Fruit fly (Drosophila melanogaster) whole organism, embryonic: ENCODE data around the gene CG13801.
A peak's percentile ranks its signal among the peaks of the same experiment; 100 is the strongest.

Experiments used
- Bgb ChIP-seq: fragments of 200-800 bp; sonication (Bioruptor generic); IDR thresholded peaks from 2 replicates; pipeline ENCODE4 v1.3.6; 2022; ENCODE audit warnings: missing biosample characterization, missing genetic modification characterization; ENCODE audit not compliant: partially characterized antibody
- CG10147 ChIP-seq: fragments of 200-800 bp; sonication (Bioruptor generic); optimal IDR thresholded peaks from 2 replicates; lab custom pipeline; 2019; ENCODE audit warnings: missing biosample characterization, mild to moderate bottlenecking, missing genetic modification characterization, moderate library complexity
- CG10462 ChIP-seq: fragments of 200-800 bp; sonication (Bioruptor generic); optimal IDR thresholded peaks from 2 replicates; lab custom pipeline; 2016; ENCODE audit warnings: missing biosample characterization, missing genetic modification characterization
- CG11398 ChIP-seq: fragments of 200-800 bp; sonication (Bioruptor generic); optimal IDR thresholded peaks from 2 replicates; lab custom pipeline; 2016; ENCODE audit warnings: missing biosample characterization, missing genetic modification characterization
- CG11504 ChIP-seq: fragments of 200-800 bp; sonication (Bioruptor generic); optimal IDR thresholded peaks from 3 replicates; lab custom pipeline; 2019; ENCODE audit warnings: missing biosample characterization, mild to moderate bottlenecking, missing genetic modification characterization, moderate library complexity
- CG11696 ChIP-seq: fragments of 200-800 bp; sonication (Bioruptor generic); IDR thresholded peaks from 2 replicates; pipeline ENCODE4 v1.3.6; 2022; ENCODE audit warnings: missing biosample characterization, missing genetic modification characterization
- CG12299 ChIP-seq: fragments of 200-800 bp; sonication (Bioruptor generic); optimal IDR thresholded peaks from 2 replicates; lab custom pipeline; 2018; ENCODE audit warnings: missing biosample characterization, mild to moderate bottlenecking, missing genetic modification characterization
- CG12769 ChIP-seq: fragments of 200-800 bp; sonication (Bioruptor generic); optimal IDR thresholded peaks from 2 replicates; lab custom pipeline; 2019; ENCODE audit warnings: missing biosample characterization, mild to moderate bottlenecking, missing genetic modification characterization, moderate library complexity
- CG15601 ChIP-seq: fragments of 200-800 bp; sonication (Bioruptor generic); optimal IDR thresholded peaks from 3 replicates; lab custom pipeline; 2019; ENCODE audit warnings: missing biosample characterization, mild to moderate bottlenecking, missing genetic modification characterization, moderate library complexity
- CG17359 ChIP-seq: fragments of 200-800 bp; sonication (Bioruptor generic); optimal IDR thresholded peaks from 3 replicates; lab custom pipeline; 2018; ENCODE audit warnings: missing biosample characterization, mild to moderate bottlenecking, missing genetic modification characterization, moderate library complexity
- CG2678 ChIP-seq: fragments of 200-800 bp; sonication (Bioruptor generic); optimal IDR thresholded peaks from 3 replicates; lab custom pipeline; 2019; ENCODE audit warnings: missing biosample characterization, mild to moderate bottlenecking, missing genetic modification characterization, moderate library complexity
- CG4730 ChIP-seq: fragments of 200-800 bp; sonication (Bioruptor generic); IDR thresholded peaks from 2 replicates; pipeline ENCODE4 v1.3.6; 2022; ENCODE audit warnings: missing biosample characterization, missing genetic modification characterization
- CG5180 ChIP-seq: fragments of 200-800 bp; sonication (Bioruptor generic); optimal IDR thresholded peaks from 3 replicates; lab custom pipeline; 2017; ENCODE audit warnings: missing biosample characterization, missing genetic modification characterization, mild to moderate bottlenecking, moderate library complexity, missing genetic modification reagents
- CG8924 ChIP-seq: fragments of 200-800 bp; optimal IDR thresholded peaks from 3 replicates; lab custom pipeline; 2019; ENCODE audit warnings: missing biosample characterization, mild to moderate bottlenecking, missing genetic modification characterization, moderate library complexity
- D19A ChIP-seq: fragments of 200-800 bp; optimal IDR thresholded peaks from 3 replicates; lab custom pipeline; 2019; ENCODE audit warnings: missing biosample characterization, mild to moderate bottlenecking, missing genetic modification characterization, moderate library complexity
- Dll ChIP-seq: fragments of 200-800 bp; sonication (Bioruptor generic); IDR thresholded peaks from 4 replicates; pipeline ENCODE4 v1.3.6; 2022; ENCODE audit warnings: missing biosample characterization, missing genetic modification characterization; ENCODE audit not compliant: partially characterized antibody
- Fer1 ChIP-seq: fragments of 200-800 bp; sonication (Bioruptor generic); optimal IDR thresholded peaks from 2 replicates; lab custom pipeline; 2017; ENCODE audit warnings: missing biosample characterization, mild to moderate bottlenecking, missing genetic modification characterization
- Hey ChIP-seq: fragments of 200-800 bp; sonication (Bioruptor generic); optimal IDR thresholded peaks from 3 replicates; lab custom pipeline; 2018; ENCODE audit warnings: missing biosample characterization, mild to moderate bottlenecking, missing genetic modification characterization
- Hmr ChIP-seq: fragments of 200-800 bp; sonication (Bioruptor generic); optimal IDR thresholded peaks from 3 replicates; lab custom pipeline; 2017; ENCODE audit warnings: mild to moderate bottlenecking, missing biosample characterization, missing genetic modification reagents, missing genetic modification characterization
- Hr78 ChIP-seq, 2 experiments: fragments of 200-800 bp in 1 of 2; fragments of >200 bp in 1 of 2; sonication (Bioruptor generic) in 1 of 2; optimal IDR thresholded peaks; 2 replicates each; lab custom pipeline; 2017 to 2019; ENCODE audit warnings: missing biosample characterization in 2 of 2, missing genetic modification characterization in 2 of 2, mild to moderate bottlenecking in 1 of 2, moderate library complexity in 1 of 2
- Jarid2 ChIP-seq: fragments of 200-800 bp; sonication (Bioruptor generic); optimal IDR thresholded peaks from 3 replicates; lab custom pipeline; 2017; ENCODE audit warnings: mild to moderate bottlenecking, missing biosample characterization, missing genetic modification reagents, missing genetic modification characterization
- MTF-1 ChIP-seq: fragments of 200-800 bp; sonication (Bioruptor generic); optimal IDR thresholded peaks from 2 replicates; lab custom pipeline; 2018; ENCODE audit warnings: missing biosample characterization, mild to moderate bottlenecking, missing genetic modification characterization, borderline replicate concordance
- Med ChIP-seq: fragments of 200-800 bp; sonication (Bioruptor generic); peaks from one replicate; lab custom pipeline; 2016; ENCODE audit warnings: missing biosample characterization, missing genetic modification characterization, mild to moderate bottlenecking, inconsistent platforms, moderate library complexity
- Nf-YC ChIP-seq: fragments of 200-800 bp; optimal IDR thresholded peaks from 3 replicates; lab custom pipeline; 2019; ENCODE audit warnings: missing biosample characterization, mild to moderate bottlenecking, missing genetic modification characterization, moderate library complexity
- Sox100B ChIP-seq: fragments of 200-800 bp; sonication (Bioruptor generic); optimal IDR thresholded peaks from 3 replicates; lab custom pipeline; 2018; ENCODE audit warnings: missing biosample characterization, mild to moderate bottlenecking, missing genetic modification characterization
- Taf1 ChIP-seq: fragments of 200-800 bp; sonication (Bioruptor generic); IDR thresholded peaks from 2 replicates; pipeline ENCODE4 v1.3.6; 2022; ENCODE audit warnings: missing biosample characterization, missing genetic modification characterization
- chm ChIP-seq: fragments of 200-800 bp; sonication (Bioruptor generic); IDR thresholded peaks from 2 replicates; pipeline ENCODE4 v1.3.6; 2022; ENCODE audit warnings: missing biosample characterization, missing genetic modification characterization
- dan ChIP-seq: fragments of 200-800 bp; sonication (Bioruptor generic); IDR thresholded peaks from 2 replicates; pipeline ENCODE4 v1.3.6; 2022; ENCODE audit warnings: missing biosample characterization, missing genetic modification characterization
- dmrt99B ChIP-seq: fragments of 200-800 bp; sonication (Bioruptor generic); optimal IDR thresholded peaks from 2 replicates; lab custom pipeline; 2018; ENCODE audit warnings: missing biosample characterization, mild to moderate bottlenecking, missing genetic modification characterization, moderate library complexity
- dysf ChIP-seq: fragments of 200-800 bp; sonication (Bioruptor generic); IDR thresholded peaks from 3 replicates; pipeline ENCODE4 v1.3.6; 2022; ENCODE audit warnings: missing biosample characterization, missing genetic modification characterization
- eve ChIP-seq, 2 experiments: fragments of >200 bp; optimal IDR thresholded peaks; 2 replicates each; lab custom pipeline; 2017; ENCODE audit warnings: missing biosample characterization in 2 of 2, missing genetic modification characterization in 2 of 2
- exex ChIP-seq: fragments of 200-800 bp; sonication (Bioruptor generic); optimal IDR thresholded peaks from 4 replicates; lab custom pipeline; 2018; ENCODE audit warnings: missing biosample characterization, mild to moderate bottlenecking, missing genetic modification characterization, moderate library complexity
- fu2 ChIP-seq: fragments of 200-800 bp; sonication (Bioruptor generic); optimal IDR thresholded peaks from 2 replicates; lab custom pipeline; 2016; ENCODE audit warnings: missing biosample characterization, missing genetic modification characterization
- gce ChIP-seq: fragments of 200-800 bp; sonication (Bioruptor generic); IDR thresholded peaks from 3 replicates; pipeline ENCODE4 v1.3.6; 2022; ENCODE audit warnings: missing biosample characterization, missing genetic modification characterization
- inv ChIP-seq: fragments of 200-800 bp; sonication (Bioruptor generic); IDR thresholded peaks from 2 replicates; pipeline ENCODE4 v1.3.6; 2022; ENCODE audit warnings: missing biosample characterization, missing genetic modification characterization; ENCODE audit not compliant: partially characterized antibody
- knrl ChIP-seq: fragments of 200-800 bp; sonication (Bioruptor generic); IDR thresholded peaks from 3 replicates; pipeline ENCODE4 v1.3.6; 2022; ENCODE audit warnings: missing biosample characterization, missing genetic modification characterization; ENCODE audit not compliant: partially characterized antibody
- nmo ChIP-seq: fragments of 200-800 bp; sonication (Bioruptor generic); optimal IDR thresholded peaks from 2 replicates; lab custom pipeline; 2018; ENCODE audit warnings: missing biosample characterization, mild to moderate bottlenecking, missing genetic modification characterization, moderate library complexity
- odd ChIP-seq: fragments of 200-800 bp; sonication (Bioruptor generic); optimal IDR thresholded peaks from 2 replicates; lab custom pipeline; 2017; ENCODE audit warnings: missing biosample characterization, mild to moderate bottlenecking, missing genetic modification characterization
- otp ChIP-seq: fragments of 200-800 bp; sonication (Bioruptor generic); IDR thresholded peaks from 3 replicates; pipeline ENCODE4, ENCODE4 v1.3.6; 2022; ENCODE audit warnings: missing biosample characterization, missing genetic modification characterization
- row ChIP-seq: fragments of 200-800 bp; sonication (Bioruptor generic); IDR thresholded peaks from 3 replicates; pipeline ENCODE4 v1.3.6; 2022; ENCODE audit warnings: missing biosample characterization, missing genetic modification characterization
- sd ChIP-seq: fragments of 200-800 bp; sonication (Bioruptor generic); optimal IDR thresholded peaks from 3 replicates; lab custom pipeline; 2018; ENCODE audit warnings: missing biosample characterization, mild to moderate bottlenecking, missing genetic modification characterization, moderate library complexity
- sens ChIP-seq: fragments of 200-800 bp; sonication (Bioruptor generic); peaks from one replicate; lab custom pipeline; 2016; ENCODE audit warnings: missing biosample characterization, missing genetic modification characterization
- sim ChIP-seq: fragments of 200-800 bp; sonication (Bioruptor generic); IDR thresholded peaks from 2 replicates; pipeline ENCODE4 v1.3.6; 2022; ENCODE audit warnings: missing biosample characterization, missing genetic modification characterization
- stwl ChIP-seq: fragments of 200-800 bp; sonication (Bioruptor generic); optimal IDR thresholded peaks from 3 replicates; lab custom pipeline; 2018; ENCODE audit warnings: missing biosample characterization, mild to moderate bottlenecking, missing genetic modification characterization, moderate library complexity
- sug ChIP-seq: fragments of 200-800 bp; optimal IDR thresholded peaks from 2 replicates; lab custom pipeline; 2019; ENCODE audit warnings: missing biosample characterization, mild to moderate bottlenecking, missing genetic modification characterization, moderate library complexity
- trem ChIP-seq: fragments of 200-800 bp; optimal IDR thresholded peaks from 3 replicates; lab custom pipeline; 2019; ENCODE audit warnings: missing biosample characterization, mild to moderate bottlenecking, missing genetic modification characterization, moderate library complexity
- unpg ChIP-seq: fragments of 200-800 bp; sonication (Bioruptor generic); optimal IDR thresholded peaks from 3 replicates; lab custom pipeline; 2018; ENCODE audit warnings: missing biosample characterization, mild to moderate bottlenecking, missing genetic modification characterization, moderate library complexity
- vvl ChIP-seq: fragments of 200-800 bp; sonication (Bioruptor generic); IDR thresholded peaks from 2 replicates; pipeline ENCODE4 v1.3.6; 2022; ENCODE audit warnings: missing biosample characterization, missing genetic modification characterization

The CG13801 gene

DNA sequence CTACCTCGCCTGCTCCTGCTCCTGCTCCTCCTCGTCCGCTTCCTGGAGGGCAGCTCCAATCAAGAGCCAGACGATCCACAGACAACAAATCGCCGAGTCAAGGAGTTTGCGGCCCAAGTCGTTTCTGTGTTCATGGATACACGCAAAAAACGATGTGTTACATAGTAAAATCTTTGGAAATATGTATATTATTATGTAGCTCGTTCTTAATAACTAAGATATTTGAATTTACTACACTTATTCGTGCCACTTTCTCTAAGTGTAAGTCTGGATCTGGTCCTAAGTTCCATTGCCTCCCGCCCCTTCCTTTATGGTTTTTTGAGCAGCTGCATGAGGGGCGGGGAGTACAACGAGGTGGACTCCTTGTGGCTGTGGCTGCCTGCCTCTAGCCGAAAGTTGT lies 26.1 kb downstream of the CG13801 start (continued):
- TF ChIP-seq Hr78 (GFP tag; optimal IDR thresholded peaks at IDR 0.05; lab: Kevin White, UChicago): no peak
- TF ChIP-seq inv (GFP tag; lab: Robert Waterston, UW): no peak
- no peak for TF ChIP-seq CG11398 (GFP tag; lab: Kevin White, UChicago)
- TF ChIP-seq CG12299 (tag; lab: Kevin White, UChicago): no peak

DNA sequence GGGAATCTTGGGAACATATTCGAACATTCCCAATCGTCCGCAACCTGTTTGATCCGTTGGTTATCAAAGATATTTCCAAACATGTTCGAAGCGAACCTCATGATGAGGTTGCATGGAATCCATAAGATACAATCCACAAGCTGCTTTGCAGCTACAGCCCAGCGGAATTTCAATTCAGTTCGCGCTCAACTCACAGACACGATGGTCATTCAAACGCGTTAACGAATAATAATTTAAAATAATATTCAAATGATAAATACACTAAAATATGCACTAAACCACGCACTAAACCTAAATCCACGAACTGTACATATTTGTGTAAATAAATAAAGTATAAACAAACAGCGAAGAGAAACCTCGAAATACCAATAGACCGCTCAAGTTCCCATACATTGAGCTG lies 27.5 kb downstream of the CG13801 start:
- TF ChIP-seq Sox100B (GFP tag; lab: Kevin White, UChicago) (no peak), CG15601 (tag; lab: Kevin White, UChicago) (peak; percentile 19), D19A (peak; percentile 15), fu2 (GFP tag; lab: Kevin White, UChicago) (no peak), Hey (no peak), vvl (GFP tag; lab: Robert Waterston, UW) (peak; percentile 54; the same call in 1 of the 2 replicates), exex (tag; lab: Kevin White, UChicago) (no peak), CG11504 (tag; lab: Kevin White, UChicago) (peak; percentile 39), stwl (tag; lab: Kevin White, UChicago) (peak; percentile 7), dysf (GFP tag; lab: Robert Waterston, UW) (no peak), MTF-1 (GFP tag; lab: Kevin White, UChicago) (no peak), knrl (GFP tag; lab: Robert Waterston, UW) (no peak), chm (GFP tag; lab: Robert Waterston, UW) (0 out of 2 replicates have a peak, but pooled peaks have one; percentile 47), Med (GFP tag; lab: Kevin White, UChicago) (peak; percentile 5), sd (tag; lab: Kevin White, UChicago) (peak; percentile 89), nmo (GFP tag; lab: Kevin White, UChicago) (peak; percentile 14), CG17359 (peak; percentile 17), Hmr (peak; percentile 8), CG12769 (tag; lab: Kevin White, UChicago) (no peak), CG4730 (GFP tag; lab: Robert Waterston, UW) (no peak), trem (tag; lab: Kevin White, UChicago) (peak; percentile 30), unpg (GFP tag; lab: Kevin White, UChicago) (peak; percentile 1), Bgb (GFP tag; lab: Robert Waterston, UW) (peak; percentile 9; the same call in 1 of the 2 replicates), row (GFP tag; lab: Robert Waterston, UW) (no peak), CG11696 (GFP tag; lab: Robert Waterston, UW) (no peak), CG10462 (GFP tag; lab: Kevin White, UChicago) (no peak), gce (GFP tag; lab: Robert Waterston, UW) (0 out of 3 replicates have a peak, but pooled peaks have one; percentile 31), dan (GFP tag; lab: Robert Waterston, UW) (no peak), Nf-YC (tag; lab: Kevin White, UChicago) (peak; percentile 36), sug (peak; percentile 32), CG5180 (GFP tag; lab: Kevin White, UChicago) (peak; percentile 99), CG10147 (GFP tag; lab: Kevin White, UChicago) (peak; percentile 23), Jarid2 (peak; percentile 92), dmrt99B (tag; lab: Kevin White, UChicago) (peak; percentile 20), eve (GFP tag; optimal IDR thresholded peaks at IDR 0.05; lab: Kevin White, UChicago) (peak in 1 of 2 experiments; percentile 75), Taf1 (GFP tag; lab: Robert Waterston, UW) (no peak), CG2678 (tag; lab: Kevin White, UChicago) (peak; percentile 13), otp (no peak), sim (GFP tag; lab: Robert Waterston, UW) (no peak), odd (GFP tag; lab: Kevin White, UChicago) (no peak), Fer1 (GFP tag; lab: Kevin White, UChicago) (peak; percentile 22), sens (peak; percentile 36), Dll (peak; percentile 44; the same call in 1 of the 4 replicates), CG8924 (peak; percentile 7)
